Fruit fly (Drosophila melanogaster): ENCODE results near the gene Axn.

Axn gene

DNA sequence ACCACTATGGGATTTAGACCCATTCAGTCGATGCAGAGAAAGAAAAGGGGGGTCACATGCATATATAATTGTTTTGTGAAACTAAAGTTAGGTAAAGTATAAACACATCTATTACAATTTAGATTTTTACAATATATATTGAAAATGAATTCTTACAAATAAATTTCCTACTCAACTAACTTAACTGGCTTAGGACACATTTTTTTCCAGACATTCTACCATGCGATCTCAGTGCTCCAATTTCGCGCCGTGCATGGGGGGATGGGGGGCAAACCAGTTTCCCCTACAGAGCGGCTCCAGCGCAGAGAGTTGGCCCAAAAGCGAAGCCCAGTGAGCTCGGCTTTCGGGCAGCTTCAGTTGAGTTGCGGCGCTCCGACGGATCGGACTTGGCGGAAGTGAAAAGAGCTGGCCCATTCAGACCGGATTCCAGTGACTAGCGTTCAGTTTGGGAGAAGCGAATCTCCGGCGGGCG, 39.5 kb upstream of the Axn start, which contains the start of gene CG7896 (continued):
- TF ChIP-seq CG15514 (GFP tag; optimal IDR thresholded peaks at IDR 0.05) (peak; percentile 48), gro (GFP tag; optimal IDR thresholded peaks at IDR 0.05) (no peak), zen (tag; optimal IDR thresholded peaks at IDR 0.05) (no peak), CG11504 (tag; optimal IDR thresholded peaks at IDR 0.05) (no peak), tll (GFP tag; optimal IDR thresholded peaks at IDR 0.05) (no peak), ken (GFP tag; IDR thresholded peaks at IDR 0.05) (peak; percentile 82), Spps (tag; optimal IDR thresholded peaks at IDR 0.05) (peak; percentile 10), her (GFP tag; optimal IDR thresholded peaks at IDR 0.05) (no peak), B-H2 (GFP tag; optimal IDR thresholded peaks at IDR 0.05) (peak; percentile 4), CG1024 (GFP tag; IDR thresholded peaks at IDR 0.05) (no peak), sens-2 (GFP tag; IDR thresholded peaks at IDR 0.05) (no peak), CG31224 (GFP tag; IDR thresholded peaks at IDR 0.05) (peak; percentile 72), CG15011 (GFP tag; optimal IDR thresholded peaks at IDR 0.05) (peak; percentile 40), Oli (tag; optimal IDR thresholded peaks at IDR 0.05) (peak; percentile 71), CG10979 (tag; optimal IDR thresholded peaks at IDR 0.05) (peak; percentile 71), Nf-YB (GFP tag; optimal IDR thresholded peaks at IDR 0.05) (peak; percentile 21), CG10543 (GFP tag; optimal IDR thresholded peaks at IDR 0.05) (peak; percentile 74), inv (GFP tag; IDR thresholded peaks at IDR 0.05; ENCODE audit: partially characterized antibody) (no peak), abd-A (tag; optimal IDR thresholded peaks at IDR 0.05) (no peak), Gug (GFP tag; IDR thresholded peaks at IDR 0.05) (peak; percentile 71), gcm2 (GFP tag; optimal IDR thresholded peaks at IDR 0.05) (no peak), CG12299 (tag; optimal IDR thresholded peaks at IDR 0.05) (no peak), NFAT (GFP tag; IDR thresholded peaks at IDR 0.05) (peak; percentile 82), knrl (GFP tag; IDR thresholded peaks at IDR 0.05; ENCODE audit: partially characterized antibody) (no peak), jing (GFP tag; optimal IDR thresholded peaks at IDR 0.05) (peak; percentile 8), CG4820 (GFP tag; optimal IDR thresholded peaks at IDR 0.05) (peak; percentile 52), CG1529 (GFP tag; optimal IDR thresholded peaks at IDR 0.05) (peak; percentile 42), CG2875 (GFP tag; optimal IDR thresholded peaks at IDR 0.05) (peak; percentile 53), CG3847 (GFP tag; IDR thresholded peaks at IDR 0.05) (peak; percentile 75), CG13424 (tag; optimal IDR thresholded peaks at IDR 0.05) (peak; percentile 80), bowl (GFP tag; IDR thresholded peaks at IDR 0.05) (no peak), Tbp (GFP tag; optimal IDR thresholded peaks at IDR 0.05) (no peak), Optix (GFP tag; IDR thresholded peaks at IDR 0.05) (0 out of 3 replicates have a peak, but pooled peaks have one; percentile 30), CG10462 (GFP tag; optimal IDR thresholded peaks at IDR 0.05) (peak; percentile 15), cwo (GFP tag; optimal IDR thresholded peaks at IDR 0.05) (peak; percentile 60), CG12236 (GFP tag; optimal IDR thresholded peaks at IDR 0.05) (no peak), CG4617 (GFP tag; optimal IDR thresholded peaks at IDR 0.05; ENCODE audit: borderline replicate concordance) (peak; percentile 1), Dbx (GFP tag; IDR thresholded peaks at IDR 0.05) (peak; percentile 80), gfzf (GFP tag; optimal IDR thresholded peaks at IDR 0.05) (no peak), btn (GFP tag; optimal IDR thresholded peaks at IDR 0.05) (no peak), HLHmδ (GFP tag; optimal IDR thresholded peaks at IDR 0.05) (no peak), Mes4 (GFP tag; optimal IDR thresholded peaks at IDR 0.05) (no peak), disco-r (GFP tag; optimal IDR thresholded peaks at IDR 0.05) (no peak), Dll (GFP tag; IDR thresholded peaks at IDR 0.05; ENCODE audit: partially characterized antibody) (no peak), ro (GFP tag; IDR thresholded peaks at IDR 0.05) (0 out of 2 replicates have a peak, but pooled peaks have one; percentile 56), CG4730 (GFP tag; IDR thresholded peaks at IDR 0.05) (peak; percentile 74), odd (GFP tag; optimal IDR thresholded peaks at IDR 0.05) (peak; percentile 59), Hmx (GFP tag; optimal IDR thresholded peaks at IDR 0.05) (no peak), otp (GFP tag; IDR thresholded peaks at IDR 0.05) (peak; percentile 59; the same call in 1 of the 3 replicates), ac (GFP tag; optimal IDR thresholded peaks at IDR 0.05) (no peak)

All from whole organism, embryonic.